Worm (Caenorhabditis elegans) whole organism, L4 larva: ENCODE data around the gene T01H3.5.

Experiments used
- D1046.2 ChIP-seq: fragments of 200-800 bp; sonication (Bioruptor generic); IDR thresholded peaks from 2 replicates; pipeline ENCODE4 v1.3.6; 2022; ENCODE audit warnings: missing genetic modification characterization, missing compliant biosample characterization
- R02D3.7 ChIP-seq: fragments of 150-350 bp; sonication (generic microtip); optimal IDR thresholded peaks from 3 replicates; lab custom pipeline; 2014; ENCODE audit warnings: missing biosample characterization, missing genetic modification characterization
- T26A8.4 ChIP-seq: fragments of 200-800 bp; sonication (Bioruptor generic); IDR thresholded peaks from 2 replicates; pipeline ENCODE4 v1.3.6; 2022; ENCODE audit warnings: missing genetic modification characterization, missing compliant biosample characterization
- Y5F2A.4 ChIP-seq: fragments of 200-800 bp; sonication (Bioruptor generic); optimal IDR thresholded peaks from 2 replicates; lab custom pipeline; 2018; ENCODE audit warnings: mild to moderate bottlenecking, missing genetic modification characterization, missing compliant biosample characterization
- aly-2 ChIP-seq: sonication (generic microtip); optimal IDR thresholded peaks from 2 replicates; lab custom pipeline; 2018; ENCODE audit warnings: missing biosample characterization, missing genetic modification characterization
- ama-1 ChIP-seq: fragments of 150-350 bp; optimal IDR thresholded peaks from 2 replicates; lab custom pipeline; 2014; ENCODE audit warnings: inconsistent platforms, mixed read lengths
- arid-1 ChIP-seq: fragments of 200-800 bp; sonication (Bioruptor generic); conservative IDR thresholded peaks from 2 replicates; pipeline ENCODE4 v1.3.6; 2022; ENCODE audit warnings: missing genetic modification reagents, missing genetic modification characterization, missing compliant biosample characterization
- attf-4 ChIP-seq: sonication (generic microtip); optimal IDR thresholded peaks from 3 replicates; lab custom pipeline; 2017; ENCODE audit warnings: missing biosample characterization, missing genetic modification characterization
- ceh-82 ChIP-seq: sonication (generic microtip); optimal IDR thresholded peaks from 2 replicates; lab custom pipeline; 2017; ENCODE audit warnings: missing biosample characterization, missing genetic modification characterization
- ces-1 ChIP-seq: fragments of 150-350 bp; sonication (generic microtip); optimal IDR thresholded peaks from 4 replicates; lab custom pipeline; 2014; ENCODE audit warnings: missing biosample characterization, missing genetic modification reagents, missing genetic modification characterization
- ctbp-1 ChIP-seq: fragments of 200-800 bp; sonication (Bioruptor generic); IDR thresholded peaks from 2 replicates; pipeline ENCODE4 v1.3.6; 2022; ENCODE audit warnings: missing genetic modification reagents, missing genetic modification characterization, missing compliant biosample characterization
- daf-16 ChIP-seq, 3 experiments: sonication (generic microtip); optimal IDR thresholded peaks; 2 replicates each; lab custom pipeline; 2016 to 2017; ENCODE audit warnings: missing genetic modification characterization in 3 of 3, missing genetic modification reagents in 3 of 3, mild to moderate bottlenecking in 2 of 3, missing compliant biosample characterization in 2 of 3, missing biosample characterization in 1 of 3, moderate library complexity in 1 of 3
- dve-1 ChIP-seq: sonication (generic microtip); optimal IDR thresholded peaks from 2 replicates; lab custom pipeline; 2017; ENCODE audit warnings: antibody characterized with exemption, mild to moderate bottlenecking, missing genetic modification characterization, missing compliant biosample characterization; ENCODE audit not compliant: insufficient read depth
- fkh-10 ChIP-seq: fragments of 150-350 bp; optimal IDR thresholded peaks from 2 replicates; lab custom pipeline; 2014; ENCODE audit warnings: missing biosample characterization, missing genetic modification reagents, missing genetic modification characterization
- gei-8 ChIP-seq: fragments of 200-800 bp; sonication (Bioruptor generic); optimal IDR thresholded peaks from 2 replicates; lab custom pipeline; 2018; ENCODE audit warnings: mild to moderate bottlenecking, missing genetic modification characterization, missing compliant biosample characterization
- hlh-30 ChIP-seq: sonication (generic microtip); optimal IDR thresholded peaks from 2 replicates; lab custom pipeline; 2017; ENCODE audit warnings: antibody characterized with exemption, mild to moderate bottlenecking, missing genetic modification characterization, missing compliant biosample characterization; ENCODE audit not compliant: insufficient read depth
- hmg-1.1 ChIP-seq: fragments of 200-800 bp; sonication (Bioruptor generic); IDR thresholded peaks from 2 replicates; pipeline ENCODE4 v1.3.6; 2022; ENCODE audit warnings: missing genetic modification reagents, missing genetic modification characterization, missing compliant biosample characterization
- lim-7 ChIP-seq: fragments of 200-800 bp; sonication (Bioruptor generic); IDR thresholded peaks from 2 replicates; pipeline ENCODE4 v1.3.6; 2022; ENCODE audit warnings: missing genetic modification characterization, missing compliant biosample characterization
- lin-38 ChIP-seq: fragments of 200-800 bp; sonication (Bioruptor generic); IDR thresholded peaks from 2 replicates; pipeline ENCODE4 v1.3.6; 2022; ENCODE audit warnings: missing genetic modification reagents, missing genetic modification characterization, missing compliant biosample characterization
- lir-3 ChIP-seq: sonication (generic microtip); optimal IDR thresholded peaks from 2 replicates; lab custom pipeline; 2016; ENCODE audit warnings: mild to moderate bottlenecking, missing genetic modification characterization, missing compliant biosample characterization
- lsy-2 ChIP-seq, 2 experiments: fragments of 150-350 bp in 1 of 2; sonication (generic microtip) in 1 of 2; optimal IDR thresholded peaks; 2 replicates each; lab custom pipeline; 2014 to 2017; ENCODE audit warnings: missing biosample characterization in 2 of 2, missing genetic modification characterization in 2 of 2
- mdl-1 ChIP-seq, 2 experiments: fragments of 150-350 bp in 1 of 2; sonication (generic microtip) in 1 of 2; optimal IDR thresholded peaks; 2 replicates each; lab custom pipeline; 2014 to 2017; ENCODE audit warnings: missing biosample characterization in 2 of 2, missing genetic modification characterization in 2 of 2
- mep-1 ChIP-seq: fragments of 150-350 bp; sonication (generic microtip); optimal IDR thresholded peaks from 3 replicates; lab custom pipeline; 2014; ENCODE audit warnings: missing biosample characterization, missing genetic modification characterization
- mes-2 ChIP-seq: sonication (generic microtip); optimal IDR thresholded peaks from 2 replicates; lab custom pipeline; 2016; ENCODE audit warnings: missing genotype, mild to moderate bottlenecking, missing genetic modification characterization, missing compliant biosample characterization; ENCODE audit not compliant: poor library complexity, severe bottlenecking
- mxl-2 ChIP-seq: fragments of 200-800 bp; sonication (Bioruptor generic); conservative IDR thresholded peaks from 2 replicates; pipeline ENCODE4 v1.3.6; 2022; ENCODE audit warnings: missing genetic modification reagents, missing genetic modification characterization, missing compliant biosample characterization
- nhr-237 ChIP-seq: sonication (generic microtip); optimal IDR thresholded peaks from 2 replicates; lab custom pipeline; 2017; ENCODE audit warnings: missing biosample characterization, missing genetic modification characterization
- nhr-28 ChIP-seq: fragments of 150-350 bp; optimal IDR thresholded peaks from 2 replicates; lab custom pipeline; 2014; ENCODE audit warnings: missing biosample characterization, missing genetic modification characterization
- php-3 ChIP-seq: fragments of 200-800 bp; sonication (Bioruptor generic); IDR thresholded peaks from 2 replicates; pipeline ENCODE4 v1.3.6; 2022; ENCODE audit warnings: missing genetic modification reagents, missing genetic modification characterization, missing compliant biosample characterization
- pqm-1 ChIP-seq: sonication (generic microtip); optimal IDR thresholded peaks from 2 replicates; lab custom pipeline; 2017; ENCODE audit warnings: missing biosample characterization, missing genetic modification characterization
- rbr-2 ChIP-seq: sonication (generic microtip); optimal IDR thresholded peaks from 2 replicates; lab custom pipeline; 2016; ENCODE audit warnings: missing genotype, missing genetic modification characterization, missing compliant biosample characterization
- skn-1 ChIP-seq: fragments of 150-350 bp; optimal IDR thresholded peaks from 2 replicates; lab custom pipeline; 2014; ENCODE audit warnings: missing biosample characterization, missing genetic modification characterization
- spr-3 ChIP-seq: fragments of 200-800 bp; sonication (Bioruptor generic); optimal IDR thresholded peaks from 2 replicates; lab custom pipeline; 2018; ENCODE audit warnings: mild to moderate bottlenecking, missing genetic modification characterization, missing compliant biosample characterization
- tra-1 ChIP-seq: fragments of 200-800 bp; sonication (Bioruptor generic); IDR thresholded peaks from 2 replicates; pipeline ENCODE4 v1.3.6; 2022; ENCODE audit warnings: missing genetic modification reagents, missing genetic modification characterization, missing compliant biosample characterization
- unc-39 ChIP-seq: sonication (generic microtip); optimal IDR thresholded peaks from 2 replicates; lab custom pipeline; 2017; ENCODE audit warnings: missing biosample characterization, missing genetic modification characterization
- unc-62 ChIP-seq, 3 experiments: fragments of 150-350 bp in 1 of 3; sonication (generic microtip); optimal IDR thresholded peaks in 2 of 3; peaks in 1 of 3; 1 replicate in 1 of 3; 2 replicates in 2 of 3; lab custom pipeline; 2014 to 2017; ENCODE audit warnings: missing biosample characterization in 3 of 3, missing genetic modification characterization in 3 of 3, missing genetic modification reagents in 3 of 3, missing genotype in 1 of 3
- zip-11 ChIP-seq: fragments of 200-800 bp; sonication (Bioruptor generic); IDR thresholded peaks from 2 replicates; pipeline ENCODE4 v1.3.6; 2022; ENCODE audit warnings: missing genetic modification characterization, missing compliant biosample characterization
- ztf-11 ChIP-seq: fragments of 150-350 bp; optimal IDR thresholded peaks from 2 replicates; lab custom pipeline; 2014; ENCODE audit warnings: missing biosample characterization, missing genetic modification characterization
- ztf-7 ChIP-seq: fragments of 150-350 bp; optimal IDR thresholded peaks from 2 replicates; lab custom pipeline; 2014; ENCODE audit warnings: missing biosample characterization, missing genetic modification characterization

The T01H3.5 gene

ce11 chrII:7845571-7846236 lies 33.7 kb upstream of the T01H3.5 start, which contains the start of gene T09A5.4:
T09A5.4 (plus strand) TSS chrII:7846186.
- TF ChIP-seq lsy-2 (tag; optimal IDR thresholded peaks at IDR 0.05; lab: Kevin White, UChicago) = peak in 1 of 2 experiments; percentile 33
- TF ChIP-seq mes-2 (tag; lab: Kevin White, UChicago) = peak; percentile 45
- no peak for TF ChIP-seq php-3
- TF ChIP-seq unc-62 (GFP tag; optimal IDR thresholded peaks at IDR 0.05 in 1 of 2; lab: Kevin White, UChicago) = peak in 1 of 2 experiments; percentile 92
- TF ChIP-seq unc-62 (tag; optimal IDR thresholded peaks at IDR 0.05; lab: Kevin White, UChicago) = no peak

- TF ChIP-seq ztf-11 (no peak), lir-3 (no peak), unc-39 (no peak), R02D3.7 (tag; lab: Kevin White, UChicago) (no peak), mes-2 (tag; lab: Kevin White, UChicago) (no peak), zip-11 (GFP tag; lab: Robert Waterston, UW) (no peak), lim-7 (GFP tag; lab: Robert Waterston, UW) (no peak), Y5F2A.4 (GFP tag; lab: Kevin White, UChicago) (no peak), lin-38 (no peak), nhr-237 (tag; lab: Kevin White, UChicago) (no peak), ceh-82 (tag; lab: Kevin White, UChicago) (no peak), arid-1 (no peak), skn-1 (no peak), mdl-1 (tag; optimal IDR thresholded peaks at IDR 0.05; lab: Kevin White, UChicago) (no peak), T26A8.4 (no peak), attf-4 (tag; lab: Kevin White, UChicago) (no peak), tra-1 (GFP tag; lab: Robert Waterston, UW) (no peak), mxl-2 (GFP tag; lab: Robert Waterston, UW) (no peak), ces-1 (GFP tag; lab: Kevin White, UChicago) (no peak), mep-1 (tag; lab: Kevin White, UChicago) (no peak)
These were observed 29.7 kb upstream of the T01H3.5 start, which contains the start of gene acr-7 for ce11 chrII:7849697-7850096. acr-7 (minus strand) TSS chrII:7849797.

- TF ChIP-seq aly-2 (tag; lab: Kevin White, UChicago) (no peak), ama-1 (no peak), rbr-2 (no peak), lsy-2 (tag; optimal IDR thresholded peaks at IDR 0.05; lab: Kevin White, UChicago) (peak in 1 of 2 experiments; percentile 1), ctbp-1 (GFP tag; lab: Robert Waterston, UW) (no peak), fkh-10 (GFP tag; lab: Kevin White, UChicago) (no peak), php-3 (peak; percentile 84), ztf-7 (tag; lab: Kevin White, UChicago) (no peak), pqm-1 (tag; lab: Kevin White, UChicago) (no peak), spr-3 (GFP tag; lab: Kevin White, UChicago) (no peak)
- TF ChIP-seq, all 104 proteins: peak for 2
These were observed 28.8 kb upstream of the T01H3.5 start for ce11 chrII:7850575-7850974.

ce11 chrII:7851480-7851879 lies 27.9 kb upstream of the T01H3.5 start:
- 0 out of 2 replicates have a peak, but pooled peaks have one; percentile 37 for TF ChIP-seq hmg-1.1 (GFP tag; lab: Robert Waterston, UW)
- TF ChIP-seq mep-1 (tag; lab: Kevin White, UChicago) = peak; percentile 6
- peak; percentile 9 for TF ChIP-seq hlh-30
- TF ChIP-seq gei-8 (GFP tag; lab: Kevin White, UChicago) = no peak
- peak; percentile 73 for TF ChIP-seq pqm-1 (tag; lab: Kevin White, UChicago)
- TF ChIP-seq daf-16 (GFP tag; optimal IDR thresholded peaks at IDR 0.05; lab: Kevin White, UChicago) = no peak
- TF ChIP-seq daf-16 (tag; optimal IDR thresholded peaks at IDR 0.05; lab: Kevin White, UChicago) = peak; percentile 51
- peak; percentile 58 for TF ChIP-seq nhr-28
- no peak for TF ChIP-seq ztf-11
- peak; percentile 60 for TF ChIP-seq dve-1 (tag; lab: Kevin White, UChicago)
- peak; percentile 44; the same call in 1 of the 2 replicates for TF ChIP-seq php-3
- TF ChIP-seq D1046.2 (GFP tag; lab: Robert Waterston, UW) = no peak
